Fruit fly (Drosophila melanogaster): Measurements from ENCODE around the gene CG12617.
A peak's percentile ranks its signal among the peaks of the same experiment; 100 is the strongest.

Gene CG12617

dm6 chr2L:20310751-20311387, 16.4 kb downstream of the CG12617 start, which contains the start of gene spir (continued):
- TF ChIP-seq ranshi (GFP tag; IDR thresholded peaks at IDR 0.05) (no peak), her (GFP tag; optimal IDR thresholded peaks at IDR 0.05) (peak; percentile 19), lov (optimal IDR thresholded peaks at IDR 0.05) (no peak), lov (GFP tag; IDR thresholded peaks at IDR 0.05) (no peak), CG1233 (GFP tag; optimal IDR thresholded peaks at IDR 0.05) (no peak), btn (GFP tag; optimal IDR thresholded peaks at IDR 0.05) (no peak), chinmo (GFP tag; IDR thresholded peaks at IDR 0.05; ENCODE audit: partially characterized antibody) (0 out of 4 replicates have a peak, but pooled peaks have one; percentile 18), Lhr (GFP tag; optimal IDR thresholded peaks at IDR 0.05) (no peak), da (GFP tag; optimal IDR thresholded peaks at IDR 0.05) (no peak), sens-2 (GFP tag; IDR thresholded peaks at IDR 0.05) (no peak), aop (GFP tag; IDR thresholded peaks at IDR 0.05) (no peak), bowl (GFP tag; IDR thresholded peaks at IDR 0.05) (no peak), CG6765 (GFP tag; optimal IDR thresholded peaks at IDR 0.05) (no peak), bsh (GFP tag; optimal IDR thresholded peaks at IDR 0.05) (peak in 1 of 2 experiments; percentile 21), tgo (GFP tag; IDR thresholded peaks at IDR 0.05) (no peak), CG17385 (GFP tag; optimal IDR thresholded peaks at IDR 0.05) (peak; percentile 49), tx (GFP tag; optimal IDR thresholded peaks at IDR 0.05) (no peak), Ets97D (GFP tag; optimal IDR thresholded peaks at IDR 0.05) (no peak), croc (GFP tag; conservative IDR thresholded peaks at IDR 0.05) (no peak), B-H2 (GFP tag; optimal IDR thresholded peaks at IDR 0.05) (no peak), emc (GFP tag; optimal IDR thresholded peaks at IDR 0.05) (no peak), Hr3 (GFP tag; optimal IDR thresholded peaks at IDR 0.05) (no peak), ERR (GFP tag; optimal IDR thresholded peaks at IDR 0.05) (no peak), Hey (tag; optimal IDR thresholded peaks at IDR 0.05) (no peak), Lim3 (GFP tag; IDR thresholded peaks at IDR 0.05) (no peak), CG3847 (GFP tag; IDR thresholded peaks at IDR 0.05) (no peak), D19B (GFP tag; optimal IDR thresholded peaks at IDR 0.05) (no peak), CG3726 (GFP tag; IDR thresholded peaks at IDR 0.05) (no peak), Meics (GFP tag; optimal IDR thresholded peaks at IDR 0.05) (no peak), unc-4 (GFP tag; IDR thresholded peaks at IDR 0.05; ENCODE audit: partially characterized antibody) (no peak), Optix (GFP tag; IDR thresholded peaks at IDR 0.05) (no peak), CG30431 (GFP tag; optimal IDR thresholded peaks at IDR 0.05) (no peak), Dad (GFP tag; optimal IDR thresholded peaks at IDR 0.05) (no peak), CG3995 (GFP tag; optimal IDR thresholded peaks at IDR 0.05) (no peak), CG4404 (GFP tag; IDR thresholded peaks at IDR 0.05) (no peak), CG12659 (GFP tag; optimal IDR thresholded peaks at IDR 0.05) (no peak), shn (GFP tag; optimal IDR thresholded peaks at IDR 0.05) (no peak), sqz (GFP tag; optimal IDR thresholded peaks at IDR 0.05) (peak; percentile 54), CG30403 (GFP tag; optimal IDR thresholded peaks at IDR 0.05) (no peak), bbx (GFP tag; IDR thresholded peaks at IDR 0.05; ENCODE audit: partially characterized antibody) (peak; percentile 24; the same call in 1 of the 2 replicates), so (GFP tag; IDR thresholded peaks at IDR 0.05) (no peak)

dm6 chr2L:20313117-20313645, 18.7 kb downstream of the CG12617 start:
- TF ChIP-seq Xrp1 (GFP tag; IDR thresholded peaks at IDR 0.05) (0 out of 2 replicates have a peak, but pooled peaks have one; percentile 14), bab2 (GFP tag; optimal IDR thresholded peaks at IDR 0.05) (no peak), CG18262 (tag; optimal IDR thresholded peaks at IDR 0.05) (peak; percentile 16), Hr78 (GFP tag; optimal IDR thresholded peaks at IDR 0.05) (peak in 1 of 2 experiments; percentile 59), run (tag; optimal IDR thresholded peaks at IDR 0.05) (no peak), CG1603 (tag; optimal IDR thresholded peaks at IDR 0.05) (peak; percentile 7), CG16863 (GFP tag; optimal IDR thresholded peaks at IDR 0.05) (no peak), zf30C (GFP tag; optimal IDR thresholded peaks at IDR 0.05) (peak; percentile 45), CG1024 (GFP tag; IDR thresholded peaks at IDR 0.05) (0 out of 2 replicates have a peak, but pooled peaks have one; percentile 8), ken (GFP tag; IDR thresholded peaks at IDR 0.05) (0 out of 3 replicates have a peak, but pooled peaks have one; percentile 7), CG31365 (tag; optimal IDR thresholded peaks at IDR 0.05) (no peak), CG2712 (tag; optimal IDR thresholded peaks at IDR 0.05) (peak; percentile 30)
